Fruit fly (Drosophila melanogaster): ENCODE results near the gene CG15059.

CG15059 gene

DNA sequence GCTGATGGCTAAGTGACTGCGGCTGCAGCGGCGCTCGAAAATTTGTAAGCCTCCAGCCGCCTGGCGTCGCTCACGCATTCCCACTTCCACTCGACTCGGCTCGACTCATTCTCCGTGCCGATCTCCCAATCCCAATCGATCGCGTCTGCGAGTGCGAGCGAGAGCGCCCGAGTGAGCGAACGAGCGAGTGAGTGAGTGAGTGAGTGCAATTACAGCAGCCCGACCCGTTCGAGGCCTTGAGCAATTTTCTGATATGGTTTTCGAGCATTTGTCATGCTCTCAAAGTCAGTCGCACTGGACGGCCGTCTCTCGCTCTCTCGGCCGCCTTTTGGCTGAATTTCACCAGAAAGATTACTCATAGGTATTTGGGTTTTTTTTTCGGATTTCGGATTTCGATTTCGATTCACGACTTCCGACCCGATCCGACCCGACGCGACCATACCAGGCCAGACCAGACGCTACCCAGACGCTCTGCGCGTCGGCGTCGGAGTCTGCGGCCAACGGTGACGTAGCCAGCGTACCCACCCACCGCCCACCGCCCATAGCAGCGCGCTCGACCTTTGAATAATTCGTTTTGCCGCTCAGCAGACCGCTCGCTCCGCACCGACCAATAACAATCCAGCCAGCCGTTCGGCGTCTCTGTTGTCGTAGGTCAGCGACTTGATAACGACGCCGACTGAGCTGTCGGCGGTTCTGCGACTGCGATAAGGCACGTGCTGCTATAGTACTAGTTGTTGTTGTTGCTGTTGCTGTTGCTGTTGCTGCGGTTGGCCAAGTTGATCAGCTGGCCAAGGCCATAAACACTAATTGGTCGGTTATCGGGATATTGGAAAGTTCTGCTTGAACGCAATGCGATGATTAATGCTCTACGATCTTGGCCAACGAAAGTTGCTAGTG is 15.7 kb downstream of the CG15059 start (continued):
- TF ChIP-seq ftz-f1 (GFP tag; optimal IDR thresholded peaks at IDR 0.05) (peak; percentile 1), sens (GFP tag) (no peak), prd (optimal IDR thresholded peaks at IDR 0.05) (no peak), prd (GFP tag; IDR thresholded peaks at IDR 0.05) (no peak)

DNA sequence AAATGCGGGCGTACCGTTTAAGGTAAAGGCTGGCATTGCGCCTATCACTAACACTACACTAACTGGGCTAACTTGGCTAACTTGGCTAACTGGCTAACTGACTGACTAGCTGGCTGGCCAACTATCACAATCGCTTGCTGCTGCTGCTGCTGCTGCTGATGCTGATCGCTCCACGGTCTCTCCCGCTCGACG is 16.2 kb downstream of the CG15059 start, which contains the start of gene upd2:
Gene upd2, minus strand, starts transcription at position 101 of the 192 bp plus-strand sequence.
- peak; percentile 34 for TF ChIP-seq Med (GFP tag)
- TF ChIP-seq Mes4 (GFP tag; optimal IDR thresholded peaks at IDR 0.05): no peak
- peak; percentile 36 for TF ChIP-seq Jarid2 (GFP tag; optimal IDR thresholded peaks at IDR 0.05)

DNA sequence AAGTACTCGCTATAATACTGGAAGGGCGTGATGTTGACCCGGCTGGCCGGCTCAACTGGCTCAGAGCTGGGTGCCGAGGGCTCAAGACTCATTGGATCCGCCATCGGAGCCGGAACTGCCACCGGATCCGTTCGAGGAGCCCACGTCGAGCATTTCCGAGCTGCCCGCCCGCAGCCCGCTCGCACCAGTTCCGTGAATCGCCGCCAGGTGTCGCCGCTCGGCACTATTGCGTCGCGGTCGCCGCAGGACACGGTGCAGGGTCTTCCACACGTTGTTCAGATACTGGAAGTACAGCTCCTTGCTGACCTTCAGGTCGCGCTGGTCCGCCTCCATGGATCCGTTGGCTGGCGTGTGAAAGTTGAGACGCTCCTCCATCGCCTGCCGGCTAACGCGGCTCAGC is 18.1 kb downstream of the CG15059 start:
- TF ChIP-seq CG10979 (tag; optimal IDR thresholded peaks at IDR 0.05): peak; percentile 15
- no peak for TF ChIP-seq Dll (GFP tag; IDR thresholded peaks at IDR 0.05; ENCODE audit: partially characterized antibody)
- TF ChIP-seq CTCF (GFP tag; optimal IDR thresholded peaks at IDR 0.05): peak; percentile 82
- TF ChIP-seq CG10267 (tag; optimal IDR thresholded peaks at IDR 0.05): no peak
- peak; percentile 28 for TF ChIP-seq Ets65A (GFP tag)

DNA sequence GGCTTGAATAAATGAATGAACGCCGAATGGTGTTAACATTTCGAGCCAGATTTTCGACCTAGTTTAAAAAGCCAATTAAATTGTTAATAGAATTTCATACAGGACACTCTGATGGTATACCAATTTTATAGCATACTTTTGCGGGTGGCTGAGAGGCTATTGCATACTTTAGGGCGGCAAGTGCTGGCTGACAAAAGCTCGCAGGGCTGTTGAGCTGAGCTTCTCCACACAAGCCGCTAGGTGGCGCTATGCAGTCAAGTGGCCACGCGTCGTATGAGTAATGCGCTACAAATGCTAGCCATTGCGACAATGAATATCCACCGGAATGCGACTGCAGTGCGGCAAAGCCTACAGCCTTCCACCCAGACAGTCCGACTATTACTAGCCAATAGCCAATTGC is 20.0 kb downstream of the CG15059 start:
- TF ChIP-seq lab (GFP tag; optimal IDR thresholded peaks at IDR 0.05) (peak; percentile 12), Antp (GFP tag; optimal IDR thresholded peaks at IDR 0.05) (peak; percentile 46), fd3F (GFP tag; optimal IDR thresholded peaks at IDR 0.05) (no peak), stwl (tag; optimal IDR thresholded peaks at IDR 0.05) (peak; percentile 48), pan (optimal IDR thresholded peaks at IDR 0.05) (no peak), pan (GFP tag; optimal IDR thresholded peaks at IDR 0.05 in 1 of 2, IDR thresholded peaks at IDR 0.05 in 1 of 2) (peak in 1 of 2 experiments; percentile 19), CG2199 (GFP tag; IDR thresholded peaks at IDR 0.05) (peak; percentile 83; the same call in 2 of the 3 replicates), Dbx (GFP tag; IDR thresholded peaks at IDR 0.05) (peak; percentile 47; the same call in 1 of the 3 replicates), CoRest (tag; optimal IDR thresholded peaks at IDR 0.05) (peak; percentile 42), CG11723 (GFP tag; optimal IDR thresholded peaks at IDR 0.05) (no peak), mam (GFP tag; optimal IDR thresholded peaks at IDR 0.05) (peak; percentile 36), CG10979 (tag; optimal IDR thresholded peaks at IDR 0.05) (peak; percentile 85), CG32532 (GFP tag; IDR thresholded peaks at IDR 0.05) (peak; percentile 61), tap (tag; optimal IDR thresholded peaks at IDR 0.05) (no peak), Mad (GFP tag; optimal IDR thresholded peaks at IDR 0.05) (peak; percentile 0), zen (tag; optimal IDR thresholded peaks at IDR 0.05) (peak; percentile 44), CG9727 (GFP tag; optimal IDR thresholded peaks at IDR 0.05) (peak; percentile 5), Max (GFP tag; optimal IDR thresholded peaks at IDR 0.05) (no peak), sima (GFP tag; optimal IDR thresholded peaks at IDR 0.05) (no peak), sisA (GFP tag; IDR thresholded peaks at IDR 0.05) (peak; percentile 48; the same call in 1 of the 2 replicates), CG1603 (tag; optimal IDR thresholded peaks at IDR 0.05) (peak; percentile 58), schlank (tag; optimal IDR thresholded peaks at IDR 0.05) (no peak), CG1792 (GFP tag; optimal IDR thresholded peaks at IDR 0.05) (peak; percentile 8), CG17802 (tag; optimal IDR thresholded peaks at IDR 0.05) (no peak), Optix (GFP tag; IDR thresholded peaks at IDR 0.05) (0 out of 3 replicates have a peak, but pooled peaks have one; percentile 8), CG8089 (GFP tag; optimal IDR thresholded peaks at IDR 0.05) (peak; percentile 57), CG7786 (GFP tag; optimal IDR thresholded peaks at IDR 0.05) (peak; percentile 2), Pdp1 (GFP tag; optimal IDR thresholded peaks at IDR 0.05) (peak in 1 of 2 experiments; percentile 31), bsh (GFP tag; optimal IDR thresholded peaks at IDR 0.05) (peak in 1 of 2 experiments; percentile 19), tin (GFP tag; optimal IDR thresholded peaks at IDR 0.05) (peak; percentile 36), Ets97D (GFP tag; optimal IDR thresholded peaks at IDR 0.05) (peak; percentile 53), HLH54F (GFP tag; optimal IDR thresholded peaks at IDR 0.05) (peak; percentile 17), CG34376 (GFP tag; optimal IDR thresholded peaks at IDR 0.05) (no peak), amos (GFP tag; IDR thresholded peaks at IDR 0.05; ENCODE audit: partially characterized antibody) (peak; percentile 36; the same call in 1 of the 2 replicates)

Data from whole organism, embryonic.